Fruit fly (Drosophila melanogaster): ENCODE results near the gene CG14877.

The CG14877 gene

dm6 chr3R:15839294-15839693 lies 56.6 kb downstream of the CG14877 start, which contains the start of gene Pbp45 (continued):
- no peak for TF ChIP-seq gfzf (GFP tag; optimal IDR thresholded peaks at IDR 0.05)
- no peak for TF ChIP-seq Dad (GFP tag; optimal IDR thresholded peaks at IDR 0.05)
- TF ChIP-seq Six4 (GFP tag; optimal IDR thresholded peaks at IDR 0.05): no peak
- peak; percentile 4 for TF ChIP-seq az2 (GFP tag; optimal IDR thresholded peaks at IDR 0.05)
- TF ChIP-seq twi (tag; optimal IDR thresholded peaks at IDR 0.05): no peak
- TF ChIP-seq CG6683 (GFP tag; optimal IDR thresholded peaks at IDR 0.05): no peak
- TF ChIP-seq dmrt11E (tag; optimal IDR thresholded peaks at IDR 0.05): no peak
- TF ChIP-seq CG10274 (GFP tag; optimal IDR thresholded peaks at IDR 0.05): no peak
- TF ChIP-seq CG32772 (GFP tag; IDR thresholded peaks at IDR 0.05): no peak
- TF ChIP-seq HmgZ (tag; optimal IDR thresholded peaks at IDR 0.05): no peak
- no peak for TF ChIP-seq fu2 (GFP tag; optimal IDR thresholded peaks at IDR 0.05)
- no peak for TF ChIP-seq Lpt (GFP tag; optimal IDR thresholded peaks at IDR 0.05)
- no peak for TF ChIP-seq CG17568 (GFP tag; optimal IDR thresholded peaks at IDR 0.05)
- no peak for TF ChIP-seq CG9817 (tag; optimal IDR thresholded peaks at IDR 0.05)
- peak; percentile 37 for TF ChIP-seq Myb (GFP tag; optimal IDR thresholded peaks at IDR 0.05)
- peak; percentile 50 for TF ChIP-seq CG2116 (GFP tag; optimal IDR thresholded peaks at IDR 0.05)
- TF ChIP-seq zfh1 (GFP tag; IDR thresholded peaks at IDR 0.05): no peak
- peak; percentile 88 for TF ChIP-seq CG10267 (tag; optimal IDR thresholded peaks at IDR 0.05)
- no peak for TF ChIP-seq CG14441 (GFP tag; IDR thresholded peaks at IDR 0.05)
- no peak for TF ChIP-seq bigmax (GFP tag; optimal IDR thresholded peaks at IDR 0.05)
- TF ChIP-seq mirr (GFP tag; optimal IDR thresholded peaks at IDR 0.05): no peak
- TF ChIP-seq CG4730 (GFP tag; IDR thresholded peaks at IDR 0.05): no peak; the same call in 1 of the 2 replicates
- TF ChIP-seq CG9609 (GFP tag; optimal IDR thresholded peaks at IDR 0.05): no peak
- no peak for TF ChIP-seq CG4707 (GFP tag; optimal IDR thresholded peaks at IDR 0.05)
- peak; percentile 13; the same call in 1 of the 2 replicates for TF ChIP-seq slbo (GFP tag; IDR thresholded peaks at IDR 0.05)
- TF ChIP-seq otp (GFP tag; IDR thresholded peaks at IDR 0.05): no peak
- peak; percentile 56; the same call in 1 of the 3 replicates for TF ChIP-seq zen2 (GFP tag; IDR thresholded peaks at IDR 0.05; ENCODE audit: partially characterized antibody)
- no peak for TF ChIP-seq CG2202 (tag; optimal IDR thresholded peaks at IDR 0.05)
- TF ChIP-seq p53 (GFP tag; optimal IDR thresholded peaks at IDR 0.05): no peak
- no peak for TF ChIP-seq CG1647 (GFP tag; optimal IDR thresholded peaks at IDR 0.05)
- TF ChIP-seq CG32767 (GFP tag; IDR thresholded peaks at IDR 0.05): no peak
- TF ChIP-seq Rfx (GFP tag; IDR thresholded peaks at IDR 0.05): peak; percentile 58
- TF ChIP-seq sens (GFP tag): peak; percentile 44
- no peak for TF ChIP-seq z (GFP tag; IDR thresholded peaks at IDR 0.05)
- no peak for TF ChIP-seq gce (GFP tag; IDR thresholded peaks at IDR 0.05)
- TF ChIP-seq CG7271 (tag; optimal IDR thresholded peaks at IDR 0.05): no peak
- TF ChIP-seq CG13296 (GFP tag; optimal IDR thresholded peaks at IDR 0.05): no peak
- TF ChIP-seq Bgb (GFP tag; IDR thresholded peaks at IDR 0.05; ENCODE audit: partially characterized antibody): peak; percentile 51
- TF ChIP-seq slp2 (GFP tag; optimal IDR thresholded peaks at IDR 0.05): no peak
- no peak for TF ChIP-seq cwo (GFP tag; optimal IDR thresholded peaks at IDR 0.05)
- TF ChIP-seq bcd (GFP tag; optimal IDR thresholded peaks at IDR 0.05): no peak
- peak; percentile 92 for TF ChIP-seq E2f2 (GFP tag; IDR thresholded peaks at IDR 0.05)
- peak; percentile 69 for TF ChIP-seq MBD-R2 (GFP tag; IDR thresholded peaks at IDR 0.05)
